Fruit fly (Drosophila melanogaster) whole organism: ENCODE measurements around the gene alphaTub84B.

ENCODE experiments used
- CG8478 ChIP-seq: fragments of >200 bp; optimal IDR thresholded peaks from 2 replicates; lab custom pipeline; 2018; ENCODE audit warnings: inconsistent platforms
- Dll ChIP-seq: fragments of >200 bp; optimal IDR thresholded peaks from 2 replicates; lab custom pipeline; 2017
- EcR ChIP-seq, 2 experiments: fragments of >200 bp; optimal IDR thresholded peaks; 2 replicates each; lab custom pipeline; 2017; ENCODE audit warnings: missing biosample characterization in 2 of 2, missing genetic modification characterization in 2 of 2, missing genetic modification reagents in 2 of 2
- pan ChIP-seq: fragments of >200 bp; optimal IDR thresholded peaks from 2 replicates; lab custom pipeline; 2017
- psq ChIP-seq: fragments of >200 bp; optimal IDR thresholded peaks from 2 replicates; lab custom pipeline; 2017
- usp ChIP-seq: fragments of >200 bp; optimal IDR thresholded peaks from 2 replicates; lab custom pipeline; 2017; ENCODE audit warnings: missing biosample characterization, missing genetic modification characterization, mixed read lengths

alphaTub84B gene

dm6 chr3R:7127966-7128365 lies 41.6 kb downstream of the alphaTub84B start, which contains the start of gene CG10068:
TSS of gene CG10068 (minus strand) at chr3R:7128027.
- TF ChIP-seq EcR (GFP tag; optimal IDR thresholded peaks at IDR 0.05; lab: Kevin White, UChicago): no peak
- no peak for TF ChIP-seq psq (lab: Kevin White, UChicago)
- TF ChIP-seq usp: no peak
- TF ChIP-seq Dll: no peak
- TF ChIP-seq CG8478 (lab: Kevin White, UChicago): no peak
- TF ChIP-seq pan: no peak

- TF ChIP-seq CG8478 (lab: Kevin White, UChicago): no peak
- no peak for TF ChIP-seq EcR (GFP tag; optimal IDR thresholded peaks at IDR 0.05; lab: Kevin White, UChicago)
- TF ChIP-seq usp: no peak
- TF ChIP-seq pan: no peak
- no peak for TF ChIP-seq Dll
- TF ChIP-seq psq (lab: Kevin White, UChicago): no peak
Observed at dm6 chr3R:7129280-7130069, 43.1 kb downstream of the alphaTub84B start, which contains the start of gene CG31248. TSS of gene CG31248 (plus strand) at chr3R:7129320.

dm6 chr3R:7130827-7131226 lies 44.4 kb downstream of the alphaTub84B start:
- TF ChIP-seq psq (lab: Kevin White, UChicago) (no peak), EcR (GFP tag; optimal IDR thresholded peaks at IDR 0.05; lab: Kevin White, UChicago) (no peak), Dll (no peak), pan (no peak), CG8478 (lab: Kevin White, UChicago) (no peak), usp (no peak)

dm6 chr3R:7131260-7131659 lies 44.9 kb downstream of the alphaTub84B start, which contains the start of gene CG31493:
TSS of gene CG31493 (plus strand) at chr3R:7131560.
- TF ChIP-seq pan: no peak

dm6 chr3R:7134715-7135505 lies 48.5 kb downstream of the alphaTub84B start:
- TF ChIP-seq Dll: no peak
- TF ChIP-seq EcR (GFP tag; optimal IDR thresholded peaks at IDR 0.05; lab: Kevin White, UChicago): no peak
- TF ChIP-seq pan: no peak
- no peak for TF ChIP-seq usp
- TF ChIP-seq CG8478 (lab: Kevin White, UChicago): no peak
- TF ChIP-seq psq (lab: Kevin White, UChicago): no peak

dm6 chr3R:7135881-7136280 lies 49.5 kb downstream of the alphaTub84B start, which contains the start of gene Fer1:
TSS of gene Fer1 (plus strand) at chr3R:7136206.
- no peak for TF ChIP-seq usp
- TF ChIP-seq Dll: no peak
- TF ChIP-seq EcR (GFP tag; optimal IDR thresholded peaks at IDR 0.05; lab: Kevin White, UChicago): no peak
- no peak for TF ChIP-seq pan
- no peak for TF ChIP-seq psq (lab: Kevin White, UChicago)
- no peak for TF ChIP-seq CG8478 (lab: Kevin White, UChicago)

- TF ChIP-seq CG8478 (lab: Kevin White, UChicago) (no peak), pan (no peak), Dll (no peak), usp (no peak), EcR (GFP tag; optimal IDR thresholded peaks at IDR 0.05; lab: Kevin White, UChicago) (no peak), psq (lab: Kevin White, UChicago) (no peak)
Observed at dm6 chr3R:7137207-7137606, 50.8 kb downstream of the alphaTub84B start.

dm6 chr3R:7138058-7138457 lies 51.7 kb downstream of the alphaTub84B start:
- no peak for TF ChIP-seq usp
- TF ChIP-seq pan: no peak
- TF ChIP-seq CG8478 (lab: Kevin White, UChicago): no peak
